Worm (Caenorhabditis elegans) whole organism, young adult: ENCODE measurements around the gene nhr-168.

Experiments used
- Y53G8AR.9 ChIP-seq: fragments of 200-800 bp; sonication (Bioruptor generic); conservative IDR thresholded peaks from 2 replicates; pipeline ENCODE4 v1.3.6; 2022; ENCODE audit warnings: missing genetic modification reagents, missing genetic modification characterization, missing compliant biosample characterization
- akir-1 ChIP-seq: fragments of 200-800 bp; sonication (Bioruptor generic); optimal IDR thresholded peaks from 2 replicates; lab custom pipeline; 2018; ENCODE audit warnings: mild to moderate bottlenecking, missing genetic modification characterization, moderate library complexity, missing compliant biosample characterization
- die-1 ChIP-seq: sonication (generic microtip); optimal IDR thresholded peaks from 2 replicates; lab custom pipeline; 2016; ENCODE audit warnings: missing genotype, mild to moderate bottlenecking, missing genetic modification characterization, missing compliant biosample characterization
- ets-4 ChIP-seq: fragments of 200-800 bp; sonication (Bioruptor generic); optimal IDR thresholded peaks from 2 replicates; lab custom pipeline; 2018; ENCODE audit warnings: mild to moderate bottlenecking, missing genetic modification characterization, missing compliant biosample characterization
- hmg-1.2 ChIP-seq: fragments of 200-800 bp; sonication (Bioruptor generic); IDR thresholded peaks from 2 replicates; pipeline ENCODE4 v1.3.6; 2022; ENCODE audit warnings: missing genetic modification reagents, missing genetic modification characterization, missing compliant biosample characterization
- nhr-27 ChIP-seq: fragments of 200-800 bp; sonication (Bioruptor generic); optimal IDR thresholded peaks from 2 replicates; lab custom pipeline; 2018; ENCODE audit warnings: mild to moderate bottlenecking, missing genetic modification characterization, moderate library complexity, missing compliant biosample characterization
- sptf-2 ChIP-seq: fragments of 200-800 bp; sonication (Bioruptor generic); optimal IDR thresholded peaks from 2 replicates; lab custom pipeline; 2018; ENCODE audit warnings: mild to moderate bottlenecking, missing genetic modification characterization, missing compliant biosample characterization
- tlf-1 ChIP-seq: fragments of 200-800 bp; sonication (Bioruptor generic); optimal IDR thresholded peaks from 2 replicates; lab custom pipeline; 2018; ENCODE audit warnings: mild to moderate bottlenecking, missing genetic modification characterization, missing compliant biosample characterization
- unc-130 ChIP-seq: sonication (generic microtip); optimal IDR thresholded peaks from 2 replicates; lab custom pipeline; 2016; ENCODE audit warnings: missing genetic modification reagents, missing genetic modification characterization, missing compliant biosample characterization

DNA sequence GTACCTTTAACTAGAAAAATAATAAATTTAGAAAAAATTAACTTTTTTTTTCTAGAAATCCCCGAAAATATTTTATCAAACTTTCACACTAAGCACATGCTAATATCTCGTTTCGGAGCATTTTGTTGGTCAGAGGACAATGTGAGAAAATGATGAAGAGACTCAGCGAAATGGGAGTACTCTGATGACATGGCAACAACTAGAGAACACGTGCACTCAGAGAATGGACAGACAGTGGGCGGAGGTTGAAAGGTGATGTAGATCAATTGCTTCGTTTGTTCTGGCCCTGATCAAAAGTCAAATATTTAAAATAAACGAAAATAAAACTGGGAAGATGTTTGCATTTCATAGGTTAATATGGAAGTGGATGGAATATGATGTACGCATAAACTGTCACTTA lies 776 bp upstream of the nhr-168 start:
- TF ChIP-seq Y53G8AR.9 (GFP tag; lab: Robert Waterston, UW) (no peak), nhr-27 (tag; lab: Kevin White, UChicago) (no peak), akir-1 (GFP tag; lab: Kevin White, UChicago) (no peak), hmg-1.2 (GFP tag; lab: Robert Waterston, UW) (no peak), tlf-1 (GFP tag; lab: Kevin White, UChicago) (no peak), die-1 (tag; lab: Kevin White, UChicago) (no peak), sptf-2 (GFP tag; lab: Kevin White, UChicago) (no peak), unc-130 (GFP tag; lab: Kevin White, UChicago) (no peak), ets-4 (GFP tag; lab: Kevin White, UChicago) (no peak)
